Fruit fly (Drosophila melanogaster) whole organism: ENCODE measurements around the gene SWIP.

ENCODE experiments used
- CG8478 ChIP-seq: fragments of >200 bp; optimal IDR thresholded peaks from 2 replicates; lab custom pipeline; 2018; ENCODE audit warnings: inconsistent platforms
- Dll ChIP-seq: fragments of >200 bp; optimal IDR thresholded peaks from 2 replicates; lab custom pipeline; 2017
- EcR ChIP-seq, 2 experiments: fragments of >200 bp; optimal IDR thresholded peaks; 2 replicates each; lab custom pipeline; 2017; ENCODE audit warnings: missing biosample characterization in 2 of 2, missing genetic modification characterization in 2 of 2, missing genetic modification reagents in 2 of 2
- pan ChIP-seq: fragments of >200 bp; optimal IDR thresholded peaks from 2 replicates; lab custom pipeline; 2017
- psq ChIP-seq: fragments of >200 bp; optimal IDR thresholded peaks from 2 replicates; lab custom pipeline; 2017
- usp ChIP-seq: fragments of >200 bp; optimal IDR thresholded peaks from 2 replicates; lab custom pipeline; 2017; ENCODE audit warnings: missing biosample characterization, missing genetic modification characterization, mixed read lengths

Gene SWIP

DNA sequence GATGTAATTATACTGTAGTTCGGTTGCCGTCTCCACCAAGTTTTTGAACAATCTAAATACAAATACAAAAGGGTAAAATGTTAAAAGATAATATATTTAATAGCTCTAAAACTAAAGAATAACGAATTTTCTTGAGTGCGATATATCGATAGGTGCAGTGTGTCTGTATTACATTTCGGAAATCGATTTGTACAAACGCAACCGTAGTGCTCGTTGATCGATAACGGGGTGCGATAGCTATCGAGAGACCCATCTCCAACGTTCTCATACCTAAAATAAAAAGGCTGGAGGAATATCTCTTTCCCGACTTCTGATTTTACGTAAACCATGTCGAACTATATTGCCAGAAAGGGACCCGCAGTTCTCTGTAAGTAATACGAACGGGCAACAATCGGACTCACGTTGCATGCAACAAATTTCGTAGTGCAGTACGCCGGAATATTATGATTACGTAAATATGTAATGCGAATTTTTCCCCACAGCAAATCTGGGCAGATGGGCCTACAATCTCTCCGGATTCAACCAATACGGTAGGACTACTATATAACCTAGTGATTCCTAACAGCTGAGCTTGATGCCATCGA, 27.3 kb upstream of the SWIP start, which contains the start of gene UQCR-14:
Gene UQCR-14, plus strand, starts transcription at position 206 of the 584 bp plus-strand sequence.
- TF ChIP-seq psq (lab: Kevin White, UChicago), result no peak
- TF ChIP-seq usp (GFP tag; lab: Kevin White, UChicago), result no peak
- no peak for TF ChIP-seq EcR (GFP tag; optimal IDR thresholded peaks at IDR 0.05; lab: Kevin White, UChicago)
- no peak for TF ChIP-seq CG8478 (lab: Kevin White, UChicago)
- no peak for TF ChIP-seq Dll (lab: Kevin White, UChicago)
- TF ChIP-seq pan (lab: Kevin White, UChicago), result no peak

DNA sequence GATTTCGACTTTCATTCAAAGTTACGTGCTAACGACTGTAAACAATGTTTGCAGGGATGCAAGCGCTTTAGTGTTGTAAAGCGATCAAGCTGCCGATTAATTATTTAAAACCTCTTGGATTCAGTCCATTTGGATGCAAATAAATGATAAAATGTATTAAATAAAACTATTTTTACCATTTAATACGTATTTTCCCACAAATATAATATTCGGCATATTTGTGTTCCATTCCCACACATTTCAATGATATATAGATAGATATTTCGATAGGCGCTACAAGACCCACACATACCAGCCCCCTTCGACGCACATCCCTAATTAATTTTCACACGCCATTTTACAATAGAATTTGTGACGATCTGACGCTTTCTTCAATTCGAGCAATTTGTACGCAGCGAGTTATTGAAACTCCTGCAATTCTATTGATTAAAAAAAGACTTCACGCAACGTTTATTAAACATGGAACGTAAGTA, 25.0 kb upstream of the SWIP start, which contains the start of the genes CG32576 and caz:
Gene CG32576, minus strand, starts transcription at position 42 of the 473 bp plus-strand sequence.
Gene caz, plus strand, starts transcription at position 319 of the 473 bp plus-strand sequence.
- TF ChIP-seq psq (lab: Kevin White, UChicago) (no peak), usp (GFP tag; lab: Kevin White, UChicago) (no peak), EcR (GFP tag; optimal IDR thresholded peaks at IDR 0.05; lab: Kevin White, UChicago) (no peak), Dll (lab: Kevin White, UChicago) (no peak), pan (lab: Kevin White, UChicago) (no peak)

DNA sequence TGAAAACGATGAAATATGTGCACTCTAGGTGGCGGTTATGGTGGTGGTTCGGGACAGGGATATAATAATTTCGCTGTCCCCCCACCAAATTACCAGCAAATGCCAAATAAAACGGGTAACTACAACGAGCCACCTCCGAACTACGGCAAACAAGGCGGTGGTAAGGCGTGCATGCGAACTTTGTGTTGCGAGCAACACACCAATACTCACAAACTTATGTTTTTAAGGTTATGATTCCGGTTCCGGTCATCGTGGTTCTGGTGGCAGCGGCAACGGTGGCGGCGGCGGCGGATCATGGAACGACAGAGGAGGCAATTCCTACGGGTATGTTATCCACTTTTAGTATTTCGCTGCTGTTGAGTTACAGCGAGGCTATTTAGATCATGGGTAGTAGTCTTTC, 24.5 kb upstream of the SWIP start:
- TF ChIP-seq EcR (GFP tag; optimal IDR thresholded peaks at IDR 0.05; lab: Kevin White, UChicago) (no peak), CG8478 (lab: Kevin White, UChicago) (no peak), pan (lab: Kevin White, UChicago) (no peak)

DNA sequence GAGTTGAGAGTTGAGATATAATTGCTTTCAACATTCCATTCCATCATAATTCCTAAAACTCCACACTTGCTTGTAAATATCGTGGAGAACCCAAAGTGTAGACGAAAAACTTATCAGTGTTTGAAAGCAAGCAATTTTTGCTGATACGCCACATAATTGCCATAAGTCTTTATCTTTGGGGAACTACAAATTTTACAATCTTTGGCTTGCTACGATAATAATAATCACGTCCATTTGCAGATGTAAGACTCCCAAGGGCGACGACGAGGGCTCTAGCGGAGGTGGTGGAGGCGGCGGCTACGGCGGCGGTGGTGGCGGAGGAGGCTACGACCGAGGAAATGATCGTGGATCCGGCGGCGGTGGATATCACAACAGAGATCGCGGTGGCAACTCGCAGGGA, 20.9 kb upstream of the SWIP start:
- TF ChIP-seq Dll (lab: Kevin White, UChicago) (no peak), pan (lab: Kevin White, UChicago) (no peak), EcR (GFP tag; optimal IDR thresholded peaks at IDR 0.05; lab: Kevin White, UChicago) (no peak)

DNA sequence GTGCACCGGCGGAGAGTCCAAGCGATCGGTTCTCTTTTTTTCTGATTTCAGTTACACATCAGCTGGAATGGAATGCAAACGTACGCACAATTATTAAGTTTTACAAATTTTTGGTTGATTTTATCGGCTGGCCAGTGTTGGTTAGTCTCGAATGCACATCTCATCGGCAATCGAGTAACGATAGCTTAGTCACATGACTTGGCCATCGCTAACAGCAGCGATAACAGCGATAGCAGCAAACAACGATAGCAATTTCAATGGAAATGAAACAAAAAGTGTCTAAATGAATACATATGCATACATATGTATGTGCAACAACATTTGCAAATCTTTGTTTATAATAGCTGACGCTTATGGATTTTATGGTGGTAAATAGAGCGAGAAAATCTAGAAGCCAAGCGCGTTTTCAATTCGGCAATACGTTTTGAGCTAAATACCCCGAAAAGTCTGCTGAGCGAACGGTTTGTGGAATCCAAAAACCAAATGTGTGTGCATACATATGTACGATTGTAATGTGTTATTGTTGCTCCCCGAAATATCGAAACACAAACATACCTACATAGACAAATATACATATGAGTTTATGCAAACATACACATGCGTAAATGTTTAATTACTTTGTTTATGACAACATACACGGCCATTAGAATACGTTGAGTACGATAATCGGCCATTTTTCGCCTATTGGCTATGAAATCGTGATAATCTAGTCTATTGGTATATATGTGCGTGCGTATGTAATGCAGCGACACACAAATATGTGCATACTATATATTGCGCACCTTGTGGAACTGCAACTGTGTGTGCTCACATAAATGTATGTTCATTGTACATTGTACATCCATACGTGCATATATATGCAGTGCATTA, 16.9 kb upstream of the SWIP start, which contains the start of gene CG3632:
Gene CG3632, plus strand, starts transcription at position 249 of the 870 bp plus-strand sequence.
- TF ChIP-seq CG8478 (lab: Kevin White, UChicago), result no peak
- TF ChIP-seq psq (lab: Kevin White, UChicago), result no peak
- no peak for TF ChIP-seq pan (lab: Kevin White, UChicago)
- no peak for TF ChIP-seq Dll (lab: Kevin White, UChicago)
- no peak for TF ChIP-seq EcR (GFP tag; optimal IDR thresholded peaks at IDR 0.05; lab: Kevin White, UChicago)
- no peak for TF ChIP-seq usp (GFP tag; lab: Kevin White, UChicago)

DNA sequence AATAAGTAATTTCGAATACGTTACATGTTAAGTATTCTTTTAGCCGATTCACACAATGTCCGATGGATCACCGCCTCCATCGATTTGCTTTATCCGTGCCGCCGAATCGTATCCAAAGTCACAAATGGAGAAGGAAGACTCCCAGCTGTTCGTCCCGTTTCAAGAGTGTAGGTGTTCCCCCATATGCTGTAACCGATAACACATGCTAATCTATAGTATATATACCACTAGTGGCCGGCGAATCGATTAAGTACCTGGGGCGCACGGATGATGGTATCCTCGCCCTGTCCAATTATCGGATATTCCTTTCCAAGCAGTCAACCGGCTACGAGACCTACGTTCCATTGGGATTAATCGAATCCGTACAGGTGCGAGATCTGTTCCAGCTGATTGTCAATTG, 15.9 kb upstream of the SWIP start, which contains the start of gene ERp44:
Gene ERp44, minus strand, starts transcription at position 101 of the 400 bp plus-strand sequence.
- TF ChIP-seq psq (lab: Kevin White, UChicago), result no peak
- no peak for TF ChIP-seq pan (lab: Kevin White, UChicago)

DNA sequence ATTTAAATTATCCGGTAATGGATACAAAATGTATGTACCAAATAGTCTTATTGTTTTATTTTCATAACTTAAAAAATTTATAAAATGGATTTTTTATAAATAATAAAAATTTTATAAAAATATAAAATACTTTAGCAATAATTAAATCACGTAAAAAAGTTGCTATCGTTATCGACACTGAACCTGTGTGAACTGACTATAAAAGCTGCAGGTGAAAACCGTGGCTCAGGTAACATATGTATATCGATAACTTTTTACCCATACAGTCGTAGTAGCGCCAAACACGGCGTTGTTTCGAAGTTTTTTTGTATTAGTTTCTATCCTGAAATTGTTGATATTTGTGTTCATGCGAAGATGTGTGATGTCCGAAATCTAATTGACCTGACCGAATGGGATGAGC, 9.9 kb upstream of the SWIP start, which contains the start of gene CG3679:
Gene CG3679, plus strand, starts transcription at position 235 of the 400 bp plus-strand sequence.
- TF ChIP-seq CG8478 (lab: Kevin White, UChicago) (no peak), usp (GFP tag; lab: Kevin White, UChicago) (no peak), pan (lab: Kevin White, UChicago) (no peak), psq (lab: Kevin White, UChicago) (no peak), Dll (lab: Kevin White, UChicago) (no peak), EcR (GFP tag; optimal IDR thresholded peaks at IDR 0.05; lab: Kevin White, UChicago) (no peak)

DNA sequence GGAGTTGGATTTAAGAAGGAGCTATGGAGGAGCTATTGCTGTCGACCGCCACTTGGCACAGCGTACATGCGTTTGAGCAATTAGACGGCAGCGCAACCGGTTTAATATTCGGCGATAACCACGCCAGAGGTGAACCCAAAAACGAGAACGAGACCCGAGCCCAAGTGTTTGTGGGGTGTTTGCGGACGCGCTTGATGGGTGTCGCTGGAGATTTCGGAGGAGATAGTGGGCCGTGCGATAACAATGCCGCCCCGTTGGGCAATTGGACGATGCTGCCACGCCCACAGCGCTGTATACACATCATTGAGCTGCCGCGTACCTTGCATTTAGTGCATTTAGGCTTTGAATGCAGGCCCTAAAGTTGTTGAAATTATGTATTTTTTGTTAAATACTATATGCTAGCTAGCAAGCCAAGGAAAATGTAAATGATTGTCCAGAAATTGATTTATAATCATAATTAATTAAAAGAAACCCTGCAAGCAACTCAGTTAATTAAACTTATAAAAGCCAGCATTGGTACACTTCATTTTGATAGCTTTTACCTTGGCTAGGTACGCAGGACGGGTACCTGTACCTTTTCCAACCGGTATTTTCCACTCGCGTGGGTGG, 5.1 kb upstream of the SWIP start, which contains the start of gene Had1:
Gene Had1, minus strand, starts transcription at position 358 of the 609 bp plus-strand sequence.
- TF ChIP-seq psq (lab: Kevin White, UChicago) (no peak), Dll (lab: Kevin White, UChicago) (no peak), CG8478 (lab: Kevin White, UChicago) (no peak), usp (GFP tag; lab: Kevin White, UChicago) (no peak)

DNA sequence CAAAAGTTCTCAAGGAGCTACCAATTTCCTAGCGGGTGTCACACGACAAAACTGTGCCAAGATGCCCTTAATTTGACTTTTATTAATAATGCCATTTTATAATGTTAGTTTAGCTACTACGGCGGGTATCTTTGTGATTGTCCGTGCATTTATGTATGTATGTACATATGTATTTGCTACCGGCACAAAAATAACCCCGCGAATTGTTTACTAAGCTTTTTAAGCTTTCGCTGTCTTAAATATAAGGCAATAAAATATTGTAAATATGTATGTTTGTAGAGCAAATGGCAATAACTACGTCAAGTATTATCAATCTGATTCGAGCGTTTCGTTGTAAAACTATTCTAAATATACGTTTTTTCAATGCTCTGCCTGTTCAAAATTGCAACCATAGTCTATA, 4.6 kb upstream of the SWIP start:
- no peak for TF ChIP-seq usp (GFP tag; lab: Kevin White, UChicago)
- no peak for TF ChIP-seq CG8478 (lab: Kevin White, UChicago)

DNA sequence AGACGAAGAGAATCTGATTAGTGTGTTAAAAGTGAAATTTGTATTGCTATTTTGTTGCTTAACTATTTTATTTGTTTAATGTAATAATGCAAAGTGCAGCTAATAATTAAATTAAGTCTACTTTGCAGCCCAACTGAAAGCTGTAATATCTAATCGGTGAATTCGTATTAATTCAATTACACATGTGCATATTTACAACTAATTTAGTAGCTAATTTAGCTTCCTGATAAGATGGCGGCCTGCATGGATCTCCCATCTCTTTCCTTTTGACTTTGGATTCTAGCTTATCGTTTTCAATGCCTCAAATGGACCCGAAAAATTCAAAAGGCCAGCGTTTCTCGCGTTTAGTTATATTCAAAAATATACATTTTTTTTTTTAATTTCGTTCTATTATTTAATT, 3.7 kb upstream of the SWIP start:
- no peak for TF ChIP-seq psq (lab: Kevin White, UChicago)
- no peak for TF ChIP-seq EcR (GFP tag; optimal IDR thresholded peaks at IDR 0.05; lab: Kevin White, UChicago)
- TF ChIP-seq Dll (lab: Kevin White, UChicago), result no peak
- TF ChIP-seq CG8478 (lab: Kevin White, UChicago), result no peak
- no peak for TF ChIP-seq pan (lab: Kevin White, UChicago)
- no peak for TF ChIP-seq usp (GFP tag; lab: Kevin White, UChicago)

DNA sequence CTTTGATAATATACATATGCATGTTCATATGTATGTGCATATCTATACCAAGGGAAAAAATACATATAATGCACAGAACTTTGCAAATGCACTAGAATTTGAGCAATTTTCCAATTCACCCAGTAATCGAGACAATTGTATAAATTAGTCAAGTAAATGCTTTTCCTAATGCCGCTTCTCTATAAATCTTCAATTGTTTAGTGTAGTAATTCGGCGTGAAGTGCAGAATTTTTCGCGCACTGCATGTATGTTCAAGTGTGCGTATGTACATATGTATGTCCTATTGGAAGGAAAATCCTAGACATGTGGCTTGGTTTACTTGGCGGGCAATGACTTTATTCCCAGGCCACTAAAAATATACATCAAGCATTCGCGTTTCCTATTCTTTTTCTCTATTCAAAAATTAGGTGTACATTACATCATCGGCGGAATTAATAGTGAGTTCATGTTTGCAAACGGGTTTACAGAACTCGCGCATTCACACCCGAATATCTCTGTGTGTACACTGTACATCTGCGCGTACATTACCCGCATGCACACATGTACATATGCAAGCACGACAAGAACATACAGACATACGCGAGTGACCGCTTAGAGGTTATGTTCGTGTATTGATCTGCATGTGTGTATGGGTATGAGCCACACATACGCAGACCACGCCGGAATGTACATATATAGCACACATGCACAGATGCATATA, 5.5 kb downstream of the SWIP start:
- TF ChIP-seq EcR (GFP tag; optimal IDR thresholded peaks at IDR 0.05; lab: Kevin White, UChicago) (no peak), CG8478 (lab: Kevin White, UChicago) (no peak), usp (GFP tag; lab: Kevin White, UChicago) (no peak), psq (lab: Kevin White, UChicago) (no peak), Dll (lab: Kevin White, UChicago) (no peak), pan (lab: Kevin White, UChicago) (no peak)
